Fruit fly (Drosophila melanogaster) whole organism, pupa: ENCODE measurements around the gene CG46387.
A peak's percentile ranks its signal among the peaks of the same experiment; 100 is the strongest.

ENCODE experiments used
- CG10348 ChIP-seq: fragments of 200-800 bp; sonication (Bioruptor generic); IDR thresholded peaks from 2 replicates; pipeline ENCODE4 v1.3.6; 2022; ENCODE audit warnings: missing biosample characterization, missing genetic modification characterization
- CG12605 ChIP-seq: fragments of 200-800 bp; sonication (Bioruptor generic); IDR thresholded peaks from 2 replicates; pipeline ENCODE4 v1.3.6; 2022; ENCODE audit warnings: missing biosample characterization, missing genetic modification characterization
- CG13204 ChIP-seq: fragments of 200-800 bp; sonication (Bioruptor generic); optimal IDR thresholded peaks from 2 replicates; lab custom pipeline; 2018; ENCODE audit warnings: missing biosample characterization, mild to moderate bottlenecking, missing genetic modification characterization, moderate library complexity
- CG14655 ChIP-seq: fragments of 200-800 bp; sonication (Bioruptor generic); optimal IDR thresholded peaks from 3 replicates; lab custom pipeline; 2017; ENCODE audit warnings: mild to moderate bottlenecking, missing biosample characterization, missing genetic modification reagents, missing genetic modification characterization
- CG15710 ChIP-seq: fragments of 200-800 bp; sonication (Bioruptor generic); optimal IDR thresholded peaks from 2 replicates; lab custom pipeline; 2018; ENCODE audit warnings: missing biosample characterization, mild to moderate bottlenecking, missing genetic modification characterization, moderate library complexity
- CG17806 ChIP-seq: fragments of 200-800 bp; sonication (Bioruptor generic); optimal IDR thresholded peaks from 2 replicates; lab custom pipeline; 2018; ENCODE audit warnings: missing biosample characterization, mild to moderate bottlenecking, missing genetic modification characterization, moderate library complexity
- CG32121 ChIP-seq: fragments of 200-800 bp; sonication (Bioruptor generic); IDR thresholded peaks from 2 replicates; pipeline ENCODE4 v1.3.6; 2022; ENCODE audit warnings: missing biosample characterization, missing genetic modification characterization
- CG34367 ChIP-seq: fragments of 200-800 bp; sonication (Bioruptor generic); optimal IDR thresholded peaks from 2 replicates; lab custom pipeline; 2018; ENCODE audit warnings: missing biosample characterization, mild to moderate bottlenecking, missing genetic modification characterization
- CG4496 ChIP-seq: fragments of 200-800 bp; sonication (Bioruptor generic); IDR thresholded peaks from 3 replicates; pipeline ENCODE4 v1.3.6; 2022; ENCODE audit warnings: missing biosample characterization, missing genetic modification characterization
- CG8159 ChIP-seq: fragments of 200-800 bp; sonication (Bioruptor generic); optimal IDR thresholded peaks from 3 replicates; lab custom pipeline; 2018; ENCODE audit warnings: missing biosample characterization, mild to moderate bottlenecking, missing genetic modification characterization, moderate library complexity
- CG8301 ChIP-seq: fragments of 200-800 bp; sonication (Bioruptor generic); optimal IDR thresholded peaks from 2 replicates; lab custom pipeline; 2018; ENCODE audit warnings: missing biosample characterization, mild to moderate bottlenecking, missing genetic modification characterization
- CG9948 ChIP-seq: fragments of 200-800 bp; sonication (Bioruptor generic); optimal IDR thresholded peaks from 2 replicates; lab custom pipeline; 2018; ENCODE audit warnings: missing biosample characterization, mild to moderate bottlenecking, missing genetic modification characterization, moderate library complexity
- D1 ChIP-seq: fragments of 200-800 bp; sonication (Bioruptor generic); optimal IDR thresholded peaks from 2 replicates; lab custom pipeline; 2018; ENCODE audit warnings: missing biosample characterization, mild to moderate bottlenecking, missing genetic modification characterization, moderate library complexity
- EcR ChIP-seq: fragments of 200-800 bp; sonication (Bioruptor generic); optimal IDR thresholded peaks from 3 replicates; lab custom pipeline; 2019; ENCODE audit warnings: missing biosample characterization, missing genetic modification characterization, mild to moderate bottlenecking, moderate library complexity, missing genetic modification reagents
- Ets98B ChIP-seq: fragments of 200-800 bp; sonication (Bioruptor generic); IDR thresholded peaks from 2 replicates; pipeline ENCODE4 v1.3.6; 2022; ENCODE audit warnings: missing biosample characterization, missing genetic modification characterization
- Pif1A ChIP-seq: fragments of 200-800 bp; sonication (Bioruptor generic); optimal IDR thresholded peaks from 3 replicates; lab custom pipeline; 2016; ENCODE audit warnings: missing biosample characterization, missing genetic modification characterization
- Pif1B ChIP-seq: fragments of 200-800 bp; sonication (Bioruptor generic); optimal IDR thresholded peaks from 3 replicates; lab custom pipeline; 2016; ENCODE audit warnings: missing biosample characterization, missing genetic modification characterization
- Snoo ChIP-seq: fragments of 200-800 bp; sonication (Bioruptor generic); optimal IDR thresholded peaks from 3 replicates; lab custom pipeline; 2017; ENCODE audit warnings: missing biosample characterization, mild to moderate bottlenecking, missing genetic modification characterization, inconsistent platforms
- fd96Ca ChIP-seq: fragments of 200-800 bp; sonication (Bioruptor generic); IDR thresholded peaks from 3 replicates; pipeline ENCODE4 v1.3.6; 2022; ENCODE audit warnings: missing biosample characterization, missing genetic modification characterization
- gl ChIP-seq: fragments of 200-800 bp; sonication (Bioruptor generic); optimal IDR thresholded peaks from 2 replicates; lab custom pipeline; 2018; ENCODE audit warnings: missing biosample characterization, mild to moderate bottlenecking, missing genetic modification characterization
- rn ChIP-seq: fragments of 200-800 bp; sonication (Bioruptor generic); IDR thresholded peaks from 2 replicates; pipeline ENCODE4 v1.3.6; 2022; ENCODE audit warnings: missing biosample characterization, missing genetic modification characterization

Gene CG46387

DNA sequence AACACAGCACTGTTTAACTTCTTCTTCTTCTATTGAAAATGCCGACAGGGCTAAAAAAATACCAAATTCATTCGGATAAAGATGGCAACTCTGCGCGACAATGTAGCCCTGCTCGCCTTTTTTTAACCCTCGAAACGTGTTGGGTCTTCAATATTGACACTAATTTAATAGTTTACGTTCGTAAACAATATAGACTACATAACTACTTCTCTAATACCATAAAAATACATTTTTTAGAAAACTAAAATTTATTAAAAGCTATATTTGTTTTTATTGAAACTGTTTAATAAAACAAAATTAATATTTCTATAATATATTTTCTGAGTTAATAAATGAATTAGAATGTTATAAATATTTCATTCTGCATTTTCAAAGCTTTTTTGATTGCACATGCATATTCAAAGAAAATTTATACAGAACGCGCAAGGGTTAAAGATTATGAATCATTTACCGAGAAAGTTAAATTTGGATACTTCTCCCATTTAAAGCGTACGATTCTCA is 9.7 kb upstream of the CG46387 start, which contains the start of the genes Taf2 and CalpB:
Gene Taf2, minus strand, starts transcription at position 54 of the 501 bp plus-strand sequence.
Gene CalpB, plus strand, starts transcription at position 133 of the 501 bp plus-strand sequence.
- TF ChIP-seq CG8159 (tag; lab: Kevin White, UChicago) (peak; percentile 97), CG4496 (GFP tag; lab: Robert Waterston, UW) (peak; percentile 75), CG15710 (tag; lab: Kevin White, UChicago) (peak; percentile 92), Pif1A (GFP tag; lab: Kevin White, UChicago) (no peak), CG10348 (no peak), CG14655 (peak; percentile 90), CG17806 (tag; lab: Kevin White, UChicago) (peak; percentile 88), CG13204 (GFP tag; lab: Kevin White, UChicago) (no peak), Pif1B (GFP tag; lab: Kevin White, UChicago) (no peak), CG9948 (tag; lab: Kevin White, UChicago) (peak; percentile 94), Ets98B (GFP tag; lab: Robert Waterston, UW) (peak; percentile 67), CG8301 (peak; percentile 84), CG12605 (peak; percentile 44; the same call in 1 of the 2 replicates), Snoo (tag; lab: Kevin White, UChicago) (peak; percentile 84), EcR (no peak), gl (tag; lab: Kevin White, UChicago) (peak; percentile 48), D1 (tag; lab: Kevin White, UChicago) (peak; percentile 93), fd96Ca (peak; percentile 28; the same call in 1 of the 3 replicates), CG34367 (tag; lab: Kevin White, UChicago) (peak; percentile 66), CG32121 (peak; percentile 80), rn (0 out of 2 replicates have a peak, but pooled peaks have one; percentile 43)

DNA sequence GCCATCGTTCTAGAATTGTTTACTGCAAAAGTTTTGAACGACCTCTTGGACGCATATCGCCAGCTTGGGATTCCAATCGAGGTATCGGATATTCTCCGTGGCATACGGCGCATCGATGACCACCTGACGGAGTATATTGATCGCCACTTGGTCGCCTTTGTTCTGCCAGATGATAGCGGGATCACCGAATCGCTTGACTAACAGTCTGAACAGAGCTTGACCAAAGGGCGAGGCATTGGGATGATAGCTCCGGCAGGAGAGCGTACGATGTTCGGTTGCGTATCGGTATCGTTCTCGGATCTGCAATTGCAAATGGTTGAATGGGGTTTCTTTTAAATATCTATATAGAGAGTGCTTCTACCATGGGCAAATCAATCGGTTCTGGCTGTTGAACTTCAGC is 4.4 kb upstream of the CG46387 start:
- no peak for TF ChIP-seq rn
- TF ChIP-seq gl (tag; lab: Kevin White, UChicago), result no peak
- TF ChIP-seq CG32121, result no peak
- TF ChIP-seq CG14655, result no peak
- TF ChIP-seq CG8301, result no peak
- TF ChIP-seq CG34367 (tag; lab: Kevin White, UChicago), result no peak
- no peak for TF ChIP-seq EcR
- no peak for TF ChIP-seq CG12605
- no peak for TF ChIP-seq CG8159 (tag; lab: Kevin White, UChicago)
- no peak for TF ChIP-seq CG4496 (GFP tag; lab: Robert Waterston, UW)
- TF ChIP-seq Ets98B (GFP tag; lab: Robert Waterston, UW), result no peak

DNA sequence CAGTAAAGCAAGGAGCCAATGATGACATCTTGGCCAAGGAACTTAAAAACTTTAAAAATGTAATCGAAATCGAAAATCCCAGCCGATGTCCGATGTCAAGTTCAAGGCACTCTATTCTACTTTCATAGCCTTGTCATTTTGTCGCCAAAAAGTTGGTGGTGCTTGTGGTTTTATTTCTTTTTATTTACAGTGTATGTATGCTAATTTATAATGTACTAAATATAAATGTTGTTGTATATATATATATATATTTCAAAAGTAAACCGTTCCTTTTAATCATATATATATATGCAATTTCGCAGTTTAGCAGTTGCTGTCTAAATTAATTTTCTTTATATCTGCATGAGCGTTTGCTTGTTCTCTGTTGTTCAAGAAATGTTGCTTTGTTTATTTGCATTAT is 3.8 kb upstream of the CG46387 start, which contains the start of the genes CG6709 and Hez:
Gene CG6709, minus strand, starts transcription at position 101 of the 400 bp plus-strand sequence.
Gene Hez, minus strand, starts transcription at position 101 of the 400 bp plus-strand sequence.
- TF ChIP-seq CG9948 (tag; lab: Kevin White, UChicago), result no peak
- no peak for TF ChIP-seq CG4496 (GFP tag; lab: Robert Waterston, UW)
- TF ChIP-seq CG17806 (tag; lab: Kevin White, UChicago), result no peak
- TF ChIP-seq fd96Ca, result no peak
- no peak for TF ChIP-seq CG15710 (tag; lab: Kevin White, UChicago)
- TF ChIP-seq CG13204 (GFP tag; lab: Kevin White, UChicago), result no peak
- no peak for TF ChIP-seq EcR
- no peak for TF ChIP-seq D1 (tag; lab: Kevin White, UChicago)
- TF ChIP-seq CG34367 (tag; lab: Kevin White, UChicago), result no peak
- TF ChIP-seq Ets98B (GFP tag; lab: Robert Waterston, UW), result no peak
- TF ChIP-seq gl (tag; lab: Kevin White, UChicago), result no peak
- TF ChIP-seq CG12605, result no peak
- TF ChIP-seq Pif1A (GFP tag; lab: Kevin White, UChicago), result no peak
- no peak for TF ChIP-seq CG8159 (tag; lab: Kevin White, UChicago)
- TF ChIP-seq CG32121, result no peak

DNA sequence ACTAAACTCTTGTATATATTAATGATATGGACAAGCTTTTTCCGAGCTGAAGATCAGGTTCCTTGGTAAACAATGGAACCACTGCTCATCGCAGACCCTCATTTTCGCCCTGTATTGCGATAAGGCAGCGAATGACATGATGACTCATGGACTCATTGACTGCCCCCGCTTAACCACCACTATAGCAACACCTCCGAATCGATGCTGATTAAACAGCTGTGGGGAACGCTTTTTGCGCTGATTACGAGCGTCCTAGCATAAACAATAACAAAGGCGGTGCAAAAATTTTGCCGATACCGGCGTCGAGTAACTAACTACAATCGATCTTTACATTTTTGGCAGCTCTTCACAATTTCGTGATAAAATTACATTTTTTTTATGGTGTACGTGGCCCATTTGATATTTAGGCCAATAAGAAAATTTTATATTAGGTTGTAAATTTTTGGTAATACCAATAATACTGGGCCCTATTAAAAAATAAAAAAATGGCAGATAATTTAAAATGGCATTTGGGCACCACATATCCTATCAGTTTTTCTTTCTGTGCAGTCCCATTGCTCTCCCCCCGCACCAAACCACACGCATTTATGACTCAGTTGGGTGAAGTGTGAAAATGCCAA is 1.2 kb upstream of the CG46387 start:
- 0 out of 3 replicates have a peak, but pooled peaks have one; percentile 42 for TF ChIP-seq CG4496 (GFP tag; lab: Robert Waterston, UW)
- no peak for TF ChIP-seq CG32121
- TF ChIP-seq CG10348, result no peak
- no peak; the same call in 1 of the 2 replicates for TF ChIP-seq Ets98B (GFP tag; lab: Robert Waterston, UW)
- TF ChIP-seq CG12605, result no peak
- no peak for TF ChIP-seq rn
- peak; percentile 27 for TF ChIP-seq CG15710 (tag; lab: Kevin White, UChicago)
- TF ChIP-seq CG8301, result no peak
- TF ChIP-seq Snoo (tag; lab: Kevin White, UChicago), result no peak
- peak; percentile 39 for TF ChIP-seq CG17806 (tag; lab: Kevin White, UChicago)
- TF ChIP-seq Pif1A (GFP tag; lab: Kevin White, UChicago), result peak; percentile 43
- TF ChIP-seq EcR, result peak; percentile 52
- TF ChIP-seq CG9948 (tag; lab: Kevin White, UChicago), result peak; percentile 10
- peak; percentile 59 for TF ChIP-seq CG8159 (tag; lab: Kevin White, UChicago)

DNA sequence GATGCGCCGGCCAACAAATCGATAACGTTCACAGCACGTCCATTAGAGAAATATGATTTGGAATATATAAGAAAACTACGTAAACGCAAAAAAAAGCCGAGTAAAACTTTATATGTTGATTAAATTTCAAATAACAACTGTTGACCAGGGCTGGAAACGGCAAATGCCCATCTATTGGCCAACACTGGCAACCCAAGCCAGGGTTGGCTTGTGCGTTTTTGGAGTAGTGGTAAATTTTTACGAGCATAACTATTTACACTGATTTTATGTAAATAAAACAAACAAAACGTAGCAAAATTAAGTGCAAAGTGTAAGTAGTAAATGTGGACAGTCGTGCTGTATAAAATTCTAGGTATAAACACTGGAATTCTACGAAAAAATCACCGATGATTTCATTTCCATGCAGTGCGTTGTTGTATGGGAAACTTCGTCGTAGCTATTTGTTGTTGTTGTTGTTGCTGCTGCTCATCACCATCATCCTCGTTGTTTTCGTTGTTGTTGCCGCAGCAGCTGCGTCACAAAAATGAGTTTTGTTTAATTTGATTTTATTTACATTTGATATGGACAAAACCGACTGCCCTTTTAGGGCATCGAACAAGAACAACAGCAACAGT is 727 bp downstream of the CG46387 start, which contains the start of gene nudE:
Gene nudE, plus strand, starts transcription at position 196 of the 614 bp plus-strand sequence.
- TF ChIP-seq CG8159 (tag; lab: Kevin White, UChicago) (peak; percentile 10), CG17806 (tag; lab: Kevin White, UChicago) (no peak), Ets98B (GFP tag; lab: Robert Waterston, UW) (no peak)
